Fruit fly (Drosophila melanogaster) whole organism, embryonic: ENCODE data around the gene Unc50.

Experiments
- Bgb ChIP-seq: fragments of 200-800 bp; sonication (Bioruptor generic); IDR thresholded peaks from 2 replicates; pipeline ENCODE4 v1.3.6; 2022; ENCODE audit warnings: missing biosample characterization, missing genetic modification characterization; ENCODE audit not compliant: partially characterized antibody
- CG10147 ChIP-seq: fragments of 200-800 bp; sonication (Bioruptor generic); optimal IDR thresholded peaks from 2 replicates; lab custom pipeline; 2019; ENCODE audit warnings: missing biosample characterization, mild to moderate bottlenecking, missing genetic modification characterization, moderate library complexity
- CG10321 ChIP-seq: fragments of 200-800 bp; sonication (Bioruptor generic); IDR thresholded peaks from 2 replicates; pipeline ENCODE4 v1.3.6; 2022; ENCODE audit warnings: missing biosample characterization, missing genetic modification characterization
- CG10431 ChIP-seq: fragments of 200-800 bp; sonication (Bioruptor generic); optimal IDR thresholded peaks from 3 replicates; lab custom pipeline; 2018; ENCODE audit warnings: missing biosample characterization, mild to moderate bottlenecking, missing genetic modification characterization
- CG12071 ChIP-seq: fragments of 200-800 bp; sonication (Bioruptor generic); optimal IDR thresholded peaks from 3 replicates; lab custom pipeline; 2018; ENCODE audit warnings: missing biosample characterization, mild to moderate bottlenecking, missing genetic modification characterization
- CG12769 ChIP-seq: fragments of 200-800 bp; sonication (Bioruptor generic); optimal IDR thresholded peaks from 2 replicates; lab custom pipeline; 2019; ENCODE audit warnings: missing biosample characterization, mild to moderate bottlenecking, missing genetic modification characterization, moderate library complexity
- CG13296 ChIP-seq: fragments of 200-800 bp; sonication (Bioruptor generic); optimal IDR thresholded peaks from 3 replicates; lab custom pipeline; 2018; ENCODE audit warnings: missing biosample characterization, mild to moderate bottlenecking, missing genetic modification characterization
- CG14014 ChIP-seq: fragments of 200-800 bp; sonication (Bioruptor generic); IDR thresholded peaks from 2 replicates; pipeline ENCODE4 v1.3.6; 2022; ENCODE audit warnings: missing biosample characterization, missing genetic modification characterization
- CG1647 ChIP-seq: fragments of 200-800 bp; sonication (Bioruptor generic); optimal IDR thresholded peaks from 3 replicates; lab custom pipeline; 2016; ENCODE audit warnings: missing biosample characterization, missing genetic modification characterization
- CG17385 ChIP-seq: fragments of 200-800 bp; sonication (Bioruptor generic); optimal IDR thresholded peaks from 3 replicates; lab custom pipeline; 2018; ENCODE audit warnings: missing biosample characterization, mild to moderate bottlenecking, missing genetic modification characterization
- CG2712 ChIP-seq: fragments of 200-800 bp; optimal IDR thresholded peaks from 3 replicates; lab custom pipeline; 2019; ENCODE audit warnings: missing biosample characterization, mild to moderate bottlenecking, missing genetic modification characterization, moderate library complexity
- CG31365 ChIP-seq: fragments of 200-800 bp; sonication (Bioruptor generic); optimal IDR thresholded peaks from 2 replicates; lab custom pipeline; 2018; ENCODE audit warnings: missing biosample characterization, mild to moderate bottlenecking, missing genetic modification characterization
- CG43689 ChIP-seq: fragments of 200-800 bp; sonication (Bioruptor generic); IDR thresholded peaks from 2 replicates; pipeline ENCODE4 v1.3.6; 2022; ENCODE audit warnings: missing biosample characterization, missing genetic modification characterization
- CG6791 ChIP-seq: fragments of 200-800 bp; sonication (Bioruptor generic); IDR thresholded peaks from 3 replicates; pipeline ENCODE4 v1.3.6; 2022; ENCODE audit warnings: missing biosample characterization, missing genetic modification characterization; ENCODE audit not compliant: partially characterized antibody
- CG7839 ChIP-seq: fragments of 200-800 bp; sonication (Bioruptor generic); optimal IDR thresholded peaks from 3 replicates; lab custom pipeline; 2018; ENCODE audit warnings: missing biosample characterization, mild to moderate bottlenecking, missing genetic modification characterization, moderate library complexity
- CG8089 ChIP-seq: fragments of 200-800 bp; sonication (Bioruptor generic); optimal IDR thresholded peaks from 3 replicates; lab custom pipeline; 2016; ENCODE audit warnings: missing biosample characterization, missing genetic modification characterization
- CG8290 ChIP-seq, 3 experiments: fragments of 200-800 bp; sonication (Bioruptor generic); optimal IDR thresholded peaks; 2 replicates each; lab custom pipeline; 2016 to 2019; ENCODE audit warnings: missing biosample characterization in 3 of 3, missing genetic modification characterization in 3 of 3, mild to moderate bottlenecking in 2 of 3, moderate library complexity in 1 of 3
- CG8359 ChIP-seq: fragments of 200-800 bp; sonication (Bioruptor generic); optimal IDR thresholded peaks from 2 replicates; lab custom pipeline; 2017; ENCODE audit warnings: missing biosample characterization, mild to moderate bottlenecking, missing genetic modification characterization, borderline replicate concordance
- CG8388 ChIP-seq: fragments of 200-800 bp; sonication (Bioruptor generic); optimal IDR thresholded peaks from 2 replicates; lab custom pipeline; 2019; ENCODE audit warnings: missing biosample characterization, mild to moderate bottlenecking, missing genetic modification characterization, moderate library complexity
- CG9437 ChIP-seq: fragments of 200-800 bp; sonication (Bioruptor generic); optimal IDR thresholded peaks from 2 replicates; lab custom pipeline; 2018; ENCODE audit warnings: missing biosample characterization, mild to moderate bottlenecking, missing genetic modification characterization
- CG9609 ChIP-seq: fragments of 200-800 bp; sonication (Bioruptor generic); optimal IDR thresholded peaks from 3 replicates; lab custom pipeline; 2016; ENCODE audit warnings: missing biosample characterization, missing genetic modification characterization
- CG9727 ChIP-seq: fragments of 200-800 bp; sonication (Bioruptor generic); optimal IDR thresholded peaks from 3 replicates; lab custom pipeline; 2017; ENCODE audit warnings: missing biosample characterization, mild to moderate bottlenecking, missing genetic modification characterization
- CTCF ChIP-seq: fragments of 200-800 bp; sonication (Bioruptor generic); optimal IDR thresholded peaks from 2 replicates; lab custom pipeline; 2017; ENCODE audit warnings: missing biosample characterization, mild to moderate bottlenecking, missing genetic modification characterization, moderate library complexity
- D ChIP-seq, 2 experiments: fragments of 200-800 bp in 1 of 2; fragments of >200 bp in 1 of 2; sonication (Bioruptor generic) in 1 of 2; optimal IDR thresholded peaks; 2 replicates in 1 of 2; 3 replicates in 1 of 2; lab custom pipeline; 2017; ENCODE audit warnings: mild to moderate bottlenecking in 1 of 2, missing biosample characterization in 1 of 2, missing genetic modification characterization in 1 of 2, missing genetic modification reagents in 1 of 2
- Dip3 ChIP-seq: fragments of 200-800 bp; sonication (Bioruptor generic); optimal IDR thresholded peaks from 3 replicates; lab custom pipeline; 2016; ENCODE audit warnings: missing biosample characterization, missing genetic modification characterization
- Dref ChIP-seq: fragments of 200-800 bp; sonication (Bioruptor generic); IDR thresholded peaks from 2 replicates; pipeline ENCODE4 v1.3.6; 2022; ENCODE audit warnings: missing biosample characterization, missing genetic modification characterization
- E2f2 ChIP-seq: fragments of 200-800 bp; sonication (Bioruptor generic); IDR thresholded peaks from 2 replicates; pipeline ENCODE4 v1.3.6; 2022; ENCODE audit warnings: missing biosample characterization, missing genetic modification characterization
- Hr39 ChIP-seq: fragments of >200 bp; optimal IDR thresholded peaks from 2 replicates; lab custom pipeline; 2017
- Hsf ChIP-seq: fragments of 200-800 bp; sonication (Bioruptor generic); optimal IDR thresholded peaks from 3 replicates; lab custom pipeline; 2016; ENCODE audit warnings: missing biosample characterization, missing genetic modification characterization
- Jarid2 ChIP-seq: fragments of 200-800 bp; sonication (Bioruptor generic); optimal IDR thresholded peaks from 3 replicates; lab custom pipeline; 2017; ENCODE audit warnings: mild to moderate bottlenecking, missing biosample characterization, missing genetic modification reagents, missing genetic modification characterization
- Lhr ChIP-seq: fragments of 200-800 bp; sonication (Bioruptor generic); optimal IDR thresholded peaks from 3 replicates; lab custom pipeline; 2017; ENCODE audit warnings: mild to moderate bottlenecking, missing biosample characterization, missing genetic modification reagents, missing genetic modification characterization
- Max ChIP-seq: fragments of 200-800 bp; sonication (Bioruptor generic); optimal IDR thresholded peaks from 2 replicates; lab custom pipeline; 2016; ENCODE audit warnings: missing biosample characterization, mild to moderate bottlenecking, missing genetic modification characterization
- Nf-YC ChIP-seq: fragments of 200-800 bp; optimal IDR thresholded peaks from 3 replicates; lab custom pipeline; 2019; ENCODE audit warnings: missing biosample characterization, mild to moderate bottlenecking, missing genetic modification characterization, moderate library complexity
- abd-A ChIP-seq: fragments of 200-800 bp; sonication (Bioruptor generic); optimal IDR thresholded peaks from 3 replicates; lab custom pipeline; 2019; ENCODE audit warnings: missing biosample characterization, mild to moderate bottlenecking, missing genetic modification characterization, moderate library complexity
- cg ChIP-seq: fragments of 200-800 bp; sonication (Bioruptor generic); optimal IDR thresholded peaks from 3 replicates; lab custom pipeline; 2019; ENCODE audit warnings: missing biosample characterization, mild to moderate bottlenecking, missing genetic modification characterization, moderate library complexity
- chinmo ChIP-seq: fragments of 200-800 bp; sonication (Bioruptor generic); IDR thresholded peaks from 4 replicates; pipeline ENCODE4 v1.3.6; 2022; ENCODE audit warnings: missing biosample characterization, missing genetic modification characterization; ENCODE audit not compliant: partially characterized antibody
- crol ChIP-seq: fragments of 200-800 bp; sonication (Bioruptor generic); IDR thresholded peaks from 2 replicates; pipeline ENCODE4 v1.3.6; 2022; ENCODE audit warnings: missing biosample characterization, missing genetic modification characterization
- esg ChIP-seq: fragments of 200-800 bp; sonication (Bioruptor generic); conservative IDR thresholded peaks from 2 replicates; pipeline ENCODE4 v1.3.6; 2022; ENCODE audit warnings: missing biosample characterization, missing genetic modification characterization
- fru ChIP-seq: fragments of >200 bp; optimal IDR thresholded peaks from 2 replicates; lab custom pipeline; 2017
- gt ChIP-seq: fragments of 200-800 bp; sonication (Bioruptor generic); IDR thresholded peaks from 2 replicates; pipeline ENCODE4 v1.3.6; 2022; ENCODE audit warnings: missing biosample characterization, missing genetic modification characterization
- h ChIP-seq: fragments of >200 bp; optimal IDR thresholded peaks from 2 replicates; lab custom pipeline; 2017
- lmd ChIP-seq: fragments of 200-800 bp; sonication (Bioruptor generic); IDR thresholded peaks from 2 replicates; pipeline ENCODE4 v1.3.6; 2022; ENCODE audit warnings: missing biosample characterization, missing genetic modification characterization
- peb ChIP-seq: fragments of 200-800 bp; sonication (Bioruptor generic); IDR thresholded peaks from 2 replicates; pipeline ENCODE4 v1.3.6; 2022; ENCODE audit warnings: missing biosample characterization, missing genetic modification characterization
- phol ChIP-seq: fragments of 200-800 bp; sonication (Bioruptor generic); optimal IDR thresholded peaks from 3 replicates; lab custom pipeline; 2018; ENCODE audit warnings: missing biosample characterization, mild to moderate bottlenecking, missing genetic modification characterization, moderate library complexity
- pnt ChIP-seq: fragments of 200-800 bp; sonication (Bioruptor generic); optimal IDR thresholded peaks from 3 replicates; lab custom pipeline; 2016; ENCODE audit warnings: missing biosample characterization, missing genetic modification characterization
- scrt ChIP-seq: fragments of 200-800 bp; sonication (Bioruptor generic); optimal IDR thresholded peaks from 2 replicates; lab custom pipeline; 2018; ENCODE audit warnings: missing biosample characterization, mild to moderate bottlenecking, missing genetic modification characterization, moderate library complexity
- stc ChIP-seq: fragments of 200-800 bp; sonication (Bioruptor generic); IDR thresholded peaks from 2 replicates; pipeline ENCODE4 v1.3.6; 2022; ENCODE audit warnings: missing biosample characterization, missing genetic modification characterization
- stwl ChIP-seq: fragments of 200-800 bp; sonication (Bioruptor generic); optimal IDR thresholded peaks from 3 replicates; lab custom pipeline; 2018; ENCODE audit warnings: missing biosample characterization, mild to moderate bottlenecking, missing genetic modification characterization, moderate library complexity
- tap ChIP-seq: fragments of 200-800 bp; optimal IDR thresholded peaks from 3 replicates; lab custom pipeline; 2019; ENCODE audit warnings: missing biosample characterization, mild to moderate bottlenecking, missing genetic modification characterization, moderate library complexity
- twi ChIP-seq: fragments of 200-800 bp; optimal IDR thresholded peaks from 2 replicates; lab custom pipeline; 2019; ENCODE audit warnings: missing biosample characterization, mild to moderate bottlenecking, missing genetic modification characterization, moderate library complexity
- usp ChIP-seq: fragments of >200 bp; optimal IDR thresholded peaks from 2 replicates; lab custom pipeline; 2017; ENCODE audit warnings: missing biosample characterization, missing genetic modification characterization

The Unc50 gene

DNA sequence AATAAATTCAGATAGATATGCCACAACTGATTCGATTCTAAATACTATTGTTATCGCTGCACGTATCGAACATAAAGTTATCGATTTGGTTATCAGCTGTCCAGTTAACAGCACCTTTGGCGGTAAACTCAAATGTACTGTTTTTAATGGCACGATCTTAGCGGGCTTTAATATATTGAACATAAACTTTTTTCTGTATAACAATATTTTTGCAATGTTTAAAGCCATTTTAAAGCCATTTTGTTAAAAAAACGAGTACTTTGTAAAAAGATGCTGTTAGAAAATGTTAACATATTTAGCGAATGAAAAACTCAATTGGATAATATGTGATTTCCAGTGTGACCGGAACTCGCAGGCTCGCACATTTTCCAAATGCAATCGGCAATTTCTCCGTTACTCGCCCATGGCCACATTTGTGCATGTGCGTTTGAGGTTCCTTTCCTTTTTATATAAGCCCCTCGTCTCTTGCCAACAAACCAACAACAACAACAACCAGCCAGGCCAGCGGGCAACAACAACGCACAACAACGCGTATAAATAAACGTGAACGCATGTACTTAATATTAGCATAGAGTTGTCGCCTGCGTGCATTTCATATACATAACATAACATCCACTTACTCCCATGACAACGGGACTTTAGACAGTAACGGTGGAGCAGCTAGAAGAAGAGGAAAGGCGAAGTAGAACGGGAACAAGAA is 39.6 kb upstream of the Unc50 start, which contains the start of gene TMEM216 (continued):
- TF ChIP-seq chinmo: peak; percentile 84; the same call in 1 of the 4 replicates
- peak; percentile 85 for TF ChIP-seq CG17385 (GFP tag; lab: Kevin White, UChicago)
- no peak for TF ChIP-seq Dip3 (GFP tag; lab: Kevin White, UChicago)
- TF ChIP-seq peb: no peak
- TF ChIP-seq Jarid2 (GFP tag; lab: Kevin White, UChicago): no peak
- TF ChIP-seq fru (lab: Kevin White, UChicago): no peak
- TF ChIP-seq CG43689 (GFP tag; lab: Robert Waterston, UW): no peak
- no peak for TF ChIP-seq CG10321
- TF ChIP-seq Bgb: peak; percentile 30; the same call in 1 of the 2 replicates
- peak; percentile 73 for TF ChIP-seq stwl (tag; lab: Kevin White, UChicago)
- TF ChIP-seq abd-A (tag; lab: Kevin White, UChicago): no peak
- peak; percentile 82 for TF ChIP-seq crol (GFP tag; lab: Robert Waterston, UW)
- TF ChIP-seq CG8290 (GFP tag; optimal IDR thresholded peaks at IDR 0.05; lab: Kevin White, UChicago): peak; percentile 25
- TF ChIP-seq CG8290 (tag; optimal IDR thresholded peaks at IDR 0.05; lab: Kevin White, UChicago): no peak
- TF ChIP-seq CG12071 (GFP tag; lab: Kevin White, UChicago): no peak
- TF ChIP-seq usp: no peak
- no peak for TF ChIP-seq h
- peak; percentile 52 for TF ChIP-seq Max (GFP tag; lab: Kevin White, UChicago)
- TF ChIP-seq pnt (GFP tag; lab: Kevin White, UChicago): no peak
- no peak for TF ChIP-seq CG8089 (GFP tag; lab: Kevin White, UChicago)
- no peak for TF ChIP-seq Hr39 (lab: Kevin White, UChicago)
- no peak for TF ChIP-seq CG14014 (GFP tag; lab: Robert Waterston, UW)
- TF ChIP-seq Hsf: no peak
- TF ChIP-seq CG8359 (GFP tag; lab: Kevin White, UChicago): no peak
- no peak for TF ChIP-seq CG9727 (GFP tag; lab: Kevin White, UChicago)
- TF ChIP-seq CG1647 (GFP tag; lab: Kevin White, UChicago): no peak
- TF ChIP-seq CG13296 (GFP tag; lab: Kevin White, UChicago): no peak
- TF ChIP-seq Dref: peak; percentile 68
- TF ChIP-seq CG12769 (tag; lab: Kevin White, UChicago): peak; percentile 33
- TF ChIP-seq D (optimal IDR thresholded peaks at IDR 0.05; lab: Kevin White, UChicago): no peak
- TF ChIP-seq D (GFP tag; optimal IDR thresholded peaks at IDR 0.05; lab: Kevin White, UChicago): no peak
- TF ChIP-seq twi (tag; lab: Kevin White, UChicago): no peak
- no peak for TF ChIP-seq lmd (GFP tag; lab: Robert Waterston, UW)
- TF ChIP-seq gt: no peak
- TF ChIP-seq CG9437: no peak
- no peak for TF ChIP-seq Nf-YC (tag; lab: Kevin White, UChicago)
- TF ChIP-seq CG8388 (GFP tag; lab: Kevin White, UChicago): no peak
- TF ChIP-seq cg (GFP tag; lab: Kevin White, UChicago): no peak
- peak; percentile 76 for TF ChIP-seq Lhr (GFP tag; lab: Kevin White, UChicago)
- TF ChIP-seq CG10147: no peak
- TF ChIP-seq esg: no peak
- no peak for TF ChIP-seq CG9609 (GFP tag; lab: Kevin White, UChicago)
- peak; percentile 91 for TF ChIP-seq E2f2
- no peak for TF ChIP-seq CTCF (GFP tag; lab: Kevin White, UChicago)
- TF ChIP-seq stc (GFP tag; lab: Robert Waterston, UW): no peak
- TF ChIP-seq tap: no peak
- no peak for TF ChIP-seq scrt
- TF ChIP-seq CG7839 (tag; lab: Kevin White, UChicago): no peak
- no peak for TF ChIP-seq CG2712 (tag; lab: Kevin White, UChicago)
- peak; percentile 20 for TF ChIP-seq CG10431 (GFP tag; lab: Kevin White, UChicago)
- peak; percentile 12 for TF ChIP-seq phol
- no peak for TF ChIP-seq CG6791 (GFP tag; lab: Robert Waterston, UW)
- no peak for TF ChIP-seq CG31365
